Fruit fly (Drosophila melanogaster) whole organism, adult: ENCODE results near the gene CG10184.

Experiments used
- CG14711 ChIP-seq: fragments of 200-800 bp; sonication (Bioruptor generic); optimal IDR thresholded peaks from 2 replicates; lab custom pipeline; 2018; ENCODE audit warnings: missing biosample characterization, mild to moderate bottlenecking, missing genetic modification characterization, moderate library complexity
- CG1620 ChIP-seq: fragments of 200-800 bp; sonication (Bioruptor generic); optimal IDR thresholded peaks from 2 replicates; lab custom pipeline; 2016; ENCODE audit warnings: missing biosample characterization, missing genetic modification characterization
- CG33017 ChIP-seq: fragments of 200-800 bp; sonication (Bioruptor generic); optimal IDR thresholded peaks from 2 replicates; lab custom pipeline; 2018; ENCODE audit warnings: missing biosample characterization, mild to moderate bottlenecking, missing genetic modification characterization, moderate library complexity
- CG5204 ChIP-seq: fragments of 200-800 bp; sonication (Bioruptor generic); optimal IDR thresholded peaks from 2 replicates; lab custom pipeline; 2016; ENCODE audit warnings: missing biosample characterization, missing genetic modification characterization
- Clk ChIP-seq: fragments of 200-800 bp; sonication (Bioruptor generic); optimal IDR thresholded peaks from 2 replicates; lab custom pipeline; 2017; ENCODE audit warnings: missing biosample characterization, missing genetic modification characterization
- Crg-1 ChIP-seq: fragments of 200-800 bp; sonication (Bioruptor generic); optimal IDR thresholded peaks from 2 replicates; lab custom pipeline; 2016; ENCODE audit warnings: missing biosample characterization, missing genetic modification characterization
- kay ChIP-seq: fragments of 200-800 bp; sonication (Bioruptor generic); peaks from one replicate; lab custom pipeline; 2016; ENCODE audit warnings: missing biosample characterization, missing genetic modification characterization, borderline replicate concordance
- ovo ChIP-seq: fragments of 200-800 bp; sonication (Bioruptor generic); optimal IDR thresholded peaks from 2 replicates; lab custom pipeline; 2016; ENCODE audit warnings: missing biosample characterization, missing genetic modification characterization
- tj ChIP-seq: fragments of 200-800 bp; sonication (Bioruptor generic); optimal IDR thresholded peaks from 3 replicates; lab custom pipeline; 2017; ENCODE audit warnings: missing biosample characterization, mild to moderate bottlenecking, missing genetic modification characterization, moderate library complexity

dm6 chr3R:23592669-23593068 lies 12.6 kb downstream of the CG10184 start, which contains the start of gene CG33337:
- TF ChIP-seq CG14711 (tag; lab: Kevin White, UChicago): no peak
- TF ChIP-seq tj (GFP tag; lab: Kevin White, UChicago): no peak
- no peak for TF ChIP-seq kay (GFP tag; lab: Kevin White, UChicago)
- TF ChIP-seq CG1620: no peak
- TF ChIP-seq Crg-1: no peak
- TF ChIP-seq CG5204: no peak
- no peak for TF ChIP-seq Clk (GFP tag; lab: Kevin White, UChicago)
- no peak for TF ChIP-seq CG33017
- TF ChIP-seq ovo (GFP tag; lab: Kevin White, UChicago): no peak
